Worm (Caenorhabditis elegans) whole organism, L1 larva: Measurements from ENCODE around the gene fig-1.

Experiments used
- blmp-1 ChIP-seq: fragments of 150-350 bp; optimal IDR thresholded peaks from 2 replicates; lab custom pipeline; 2014; ENCODE audit warnings: missing biosample characterization, missing genetic modification characterization
- lir-3 ChIP-seq: sonication (generic microtip); optimal IDR thresholded peaks from 2 replicates; lab custom pipeline; 2016; ENCODE audit warnings: mild to moderate bottlenecking, missing genetic modification characterization, moderate library complexity, missing compliant biosample characterization; ENCODE audit not compliant: poor library complexity
- snpc-4 ChIP-seq: fragments of 150-350 bp; optimal IDR thresholded peaks from 2 replicates; lab custom pipeline; 2014; ENCODE audit warnings: missing biosample characterization, missing genetic modification characterization
- tlp-1 ChIP-seq: fragments of 150-350 bp; optimal IDR thresholded peaks from 2 replicates; lab custom pipeline; 2014; ENCODE audit warnings: missing biosample characterization, missing genetic modification characterization

- TF ChIP-seq tlp-1 (tag; lab: Kevin White, UChicago) (no peak), snpc-4 (no peak), lir-3 (tag; lab: Kevin White, UChicago) (no peak), blmp-1 (tag; lab: Kevin White, UChicago) (peak; percentile 93)
Measured at ce11 chrV:10940571-10940991, 40.4 kb downstream of the fig-1 start.
